Worm (Caenorhabditis elegans): ENCODE measurements around the gene T17A3.12.

DNA sequence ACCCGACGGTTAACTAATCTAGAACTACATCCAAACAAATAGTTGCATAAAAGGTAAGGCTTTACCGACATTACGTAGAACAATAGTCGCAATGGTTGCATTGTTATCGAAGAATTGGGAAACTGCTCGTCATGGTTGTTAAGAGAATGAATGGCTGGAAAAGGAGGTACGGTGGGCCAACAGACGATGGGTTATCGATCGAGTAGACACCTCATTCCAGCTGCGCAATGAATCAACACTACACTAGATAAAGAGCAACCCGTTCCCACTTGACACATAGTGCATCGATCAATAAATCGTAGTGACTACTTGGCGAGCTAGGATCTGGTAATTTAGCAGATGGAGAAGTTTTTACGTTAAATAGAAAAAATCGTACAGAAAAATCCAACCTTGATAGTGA lies at the start of gene T17A3.12, which contains the start of gene fbxb-83:
- TF ChIP-seq mml-1 (tag; optimal IDR thresholded peaks at IDR 0.05) (no peak), nhr-76 (tag; optimal IDR thresholded peaks at IDR 0.05) (no peak), ama-1 (optimal IDR thresholded peaks at IDR 0.05) (no peak), elt-2 (tag; optimal IDR thresholded peaks at IDR 0.05) (no peak), ceh-82 (tag; optimal IDR thresholded peaks at IDR 0.05) (no peak), snpc-4 (tag; optimal IDR thresholded peaks at IDR 0.05) (no peak), fkh-10 (GFP tag; optimal IDR thresholded peaks at IDR 0.05) (no peak), pha-4 (tag; optimal IDR thresholded peaks at IDR 0.05) (no peak), unc-62 (GFP tag; optimal IDR thresholded peaks at IDR 0.05) (no peak), jun-1 (tag; optimal IDR thresholded peaks at IDR 0.05) (no peak), lin-39 (tag; optimal IDR thresholded peaks at IDR 0.05) (no peak)
